Worm (Caenorhabditis elegans): ENCODE data around the gene Y71H2AM.11.

- no peak for TF ChIP-seq W03F9.2 (tag; optimal IDR thresholded peaks at IDR 0.05)
- no peak for TF ChIP-seq dao-5 (tag; optimal IDR thresholded peaks at IDR 0.05)
- no peak for TF ChIP-seq him-1 (tag; optimal IDR thresholded peaks at IDR 0.05)
These were observed 33.2 kb upstream of the Y71H2AM.11 start for ce11 chrIII:2758092-2758491.
